In the genomic region with DNA sequence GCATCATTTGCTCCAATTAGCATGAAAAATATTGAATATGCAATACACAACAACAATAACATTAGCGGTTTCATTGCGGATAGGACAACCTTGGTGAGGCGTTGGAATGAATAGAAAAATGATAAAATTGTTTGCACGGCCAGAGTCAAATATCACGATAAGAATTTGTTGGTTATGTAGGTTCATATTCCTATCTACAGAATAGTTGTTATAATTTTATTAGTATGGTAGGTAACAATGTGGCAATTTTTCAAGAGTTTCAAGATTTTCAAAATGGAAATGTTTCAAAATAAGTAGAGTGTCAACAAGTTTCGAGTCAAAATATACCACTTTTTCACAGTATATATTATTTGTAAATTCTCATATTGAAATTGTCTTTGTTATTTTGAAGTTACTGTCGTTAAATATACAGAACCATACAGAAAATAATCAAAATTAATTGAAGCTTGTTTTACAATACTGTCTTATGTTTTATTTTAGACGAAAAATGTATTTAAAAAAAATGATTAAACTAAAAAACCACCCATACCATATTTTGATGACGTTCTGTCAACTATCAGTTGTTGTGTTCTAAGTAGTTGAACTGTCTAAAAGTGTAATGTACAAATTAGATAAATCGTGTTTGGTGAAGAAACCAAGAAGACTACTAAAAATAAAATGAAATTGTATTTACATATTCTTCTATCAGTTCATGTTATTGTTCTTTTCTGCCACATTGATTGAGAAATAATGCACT, we compare ENCODE assay signal across 4 worm cellular contexts.
TF ChIP-seq lines count a peak whose summit lies in the region.

A gene (minus strand): TSS at position 101 of the 736 bp plus-strand sequence.
A gene (plus strand): TSS at position 686 of the 736 bp plus-strand sequence.

TF ChIP-seq in whole organism, L1 larva, 84 proteins besides CTCF, POLR2A, EP300 and RAD21:
- peak; percentile 19 for TF ChIP-seq elt-2 (tag; optimal IDR thresholded peaks at IDR 0.05; lab: Kevin White, UChicago)
- no peak for TF ChIP-seq zip-4 (GFP tag; optimal IDR thresholded peaks at IDR 0.05; lab: Kevin White, UChicago)

TF ChIP-seq in whole organism, L2 larva, 48 proteins besides CTCF, POLR2A, EP300 and RAD21:
- TF ChIP-seq sma-9 (GFP tag; optimal IDR thresholded peaks at IDR 0.05; lab: Kevin White, UChicago) (no peak), sma-9 (tag; optimal IDR thresholded peaks at IDR 0.05; lab: Kevin White, UChicago) (no peak), fos-1 (tag; optimal IDR thresholded peaks at IDR 0.05; lab: Kevin White, UChicago) (peak; percentile 24), nhr-25 (tag; optimal IDR thresholded peaks at IDR 0.05; lab: Kevin White, UChicago) (no peak)

TF ChIP-seq in whole organism, L3 larva, 47 proteins besides CTCF, POLR2A, EP300 and RAD21:
- TF ChIP-seq tbx-2 (tag; optimal IDR thresholded peaks at IDR 0.05; lab: Kevin White, UChicago) = no peak
- peak; percentile 22 for TF ChIP-seq pqm-1 (tag; optimal IDR thresholded peaks at IDR 0.05; lab: Kevin White, UChicago)
- TF ChIP-seq lin-39 (tag; optimal IDR thresholded peaks at IDR 0.05; lab: Kevin White, UChicago) = no peak
- peak; percentile 27 for TF ChIP-seq elt-2 (tag; optimal IDR thresholded peaks at IDR 0.05; lab: Kevin White, UChicago)
- no peak for TF ChIP-seq R02D3.7 (tag; optimal IDR thresholded peaks at IDR 0.05; lab: Kevin White, UChicago)

TF ChIP-seq in whole organism, L4 larva, 104 proteins besides CTCF, POLR2A, EP300 and RAD21:
- TF ChIP-seq dve-1 (tag; optimal IDR thresholded peaks at IDR 0.05; lab: Kevin White, UChicago; ENCODE audit: insufficient read depth) (peak; percentile 25), F10B5.3 (tag; optimal IDR thresholded peaks at IDR 0.05; lab: Kevin White, UChicago) (no peak), mes-2 (tag; optimal IDR thresholded peaks at IDR 0.05; lab: Kevin White, UChicago; ENCODE audit: poor library complexity, severe bottlenecking) (no peak), zfp-3 (GFP tag; conservative IDR thresholded peaks at IDR 0.05; lab: Robert Waterston, UW) (no peak), pqm-1 (tag; optimal IDR thresholded peaks at IDR 0.05; lab: Kevin White, UChicago) (peak; percentile 42), nhr-10 (tag; optimal IDR thresholded peaks at IDR 0.05; lab: Kevin White, UChicago) (no peak), nhr-28 (tag; optimal IDR thresholded peaks at IDR 0.05; lab: Kevin White, UChicago) (peak; percentile 6), daf-19 (GFP tag; conservative IDR thresholded peaks at IDR 0.05; lab: Robert Waterston, UW) (no peak), daf-16 (GFP tag; optimal IDR thresholded peaks at IDR 0.05; lab: Kevin White, UChicago) (no peak), daf-16 (tag; optimal IDR thresholded peaks at IDR 0.05; lab: Kevin White, UChicago) (peak; percentile 75)
